Fruit fly (Drosophila melanogaster) ovary, adult (tissue): Measurements from ENCODE around the gene twin.

Source experiments
- CG17801 ChIP-seq: fragments of 200-800 bp; optimal IDR thresholded peaks from 2 replicates; lab custom pipeline; 2019; ENCODE audit warnings: missing biosample characterization, mild to moderate bottlenecking, missing genetic modification characterization, moderate library complexity; ENCODE audit not compliant: partially characterized antibody

Gene twin

DNA sequence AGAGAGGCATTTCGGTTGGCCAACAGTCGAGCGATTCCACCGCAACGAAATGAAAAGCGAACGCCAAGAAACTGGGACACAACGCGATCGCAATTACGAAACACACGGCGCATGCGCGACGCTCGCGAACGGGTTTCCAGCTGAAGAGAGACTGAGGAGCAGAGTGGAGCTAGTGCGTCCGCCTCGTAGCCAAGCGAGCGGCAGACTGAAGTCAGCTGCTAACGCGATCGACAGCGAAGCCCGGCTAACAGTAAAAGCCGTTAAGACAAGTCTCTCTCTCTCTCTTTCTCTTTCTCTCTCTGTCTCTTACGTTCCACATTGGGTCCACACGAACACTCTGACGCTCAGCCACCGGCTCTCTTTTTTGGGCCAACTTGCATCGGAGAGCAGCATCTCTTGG lies 3.2 kb downstream of the twin start, which contains the start of gene CG17786:
Gene CG17786 (minus strand): TSS at position 154 of the 400 bp plus-strand sequence.
- TF ChIP-seq CG17801 = no peak

DNA sequence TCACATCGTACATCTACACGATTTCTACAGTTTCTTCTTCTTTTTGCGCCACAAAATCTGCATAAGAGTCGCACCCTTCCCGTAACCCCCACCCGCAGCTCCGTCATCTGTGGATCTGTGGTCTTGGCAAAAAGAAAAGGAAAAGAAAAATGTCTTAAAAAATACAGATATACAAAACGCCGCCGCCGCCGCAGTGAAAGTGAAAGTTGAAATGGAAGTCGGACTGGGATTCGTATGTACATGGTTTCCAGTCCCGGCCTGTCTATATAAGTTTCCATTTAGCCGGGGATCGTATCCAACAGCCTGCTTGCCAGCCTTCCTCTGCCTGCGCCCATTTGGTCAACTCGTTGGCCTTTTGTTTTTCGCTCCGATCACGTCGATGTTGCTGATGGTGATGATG lies 5.7 kb downstream of the twin start:
- no peak for TF ChIP-seq CG17801

DNA sequence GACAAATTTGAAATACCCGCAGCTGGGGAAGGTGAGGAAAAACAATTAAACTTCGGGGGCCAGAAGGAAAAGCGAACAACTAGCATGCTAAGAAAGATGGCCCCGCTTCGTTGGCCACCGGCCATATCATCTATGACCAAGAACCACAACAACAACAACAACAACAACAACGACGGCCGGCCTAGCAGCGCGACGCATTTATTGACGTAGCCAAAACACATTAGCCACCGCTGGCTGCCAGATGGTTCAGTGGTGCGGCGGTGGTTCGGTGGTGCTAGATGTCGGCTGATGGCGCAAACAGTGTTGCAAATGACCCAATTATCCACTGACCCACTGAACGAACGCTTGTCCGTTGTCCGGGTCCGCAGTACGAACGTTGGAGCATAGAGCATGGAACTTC lies 8.1 kb downstream of the twin start:
- no peak for TF ChIP-seq CG17801

DNA sequence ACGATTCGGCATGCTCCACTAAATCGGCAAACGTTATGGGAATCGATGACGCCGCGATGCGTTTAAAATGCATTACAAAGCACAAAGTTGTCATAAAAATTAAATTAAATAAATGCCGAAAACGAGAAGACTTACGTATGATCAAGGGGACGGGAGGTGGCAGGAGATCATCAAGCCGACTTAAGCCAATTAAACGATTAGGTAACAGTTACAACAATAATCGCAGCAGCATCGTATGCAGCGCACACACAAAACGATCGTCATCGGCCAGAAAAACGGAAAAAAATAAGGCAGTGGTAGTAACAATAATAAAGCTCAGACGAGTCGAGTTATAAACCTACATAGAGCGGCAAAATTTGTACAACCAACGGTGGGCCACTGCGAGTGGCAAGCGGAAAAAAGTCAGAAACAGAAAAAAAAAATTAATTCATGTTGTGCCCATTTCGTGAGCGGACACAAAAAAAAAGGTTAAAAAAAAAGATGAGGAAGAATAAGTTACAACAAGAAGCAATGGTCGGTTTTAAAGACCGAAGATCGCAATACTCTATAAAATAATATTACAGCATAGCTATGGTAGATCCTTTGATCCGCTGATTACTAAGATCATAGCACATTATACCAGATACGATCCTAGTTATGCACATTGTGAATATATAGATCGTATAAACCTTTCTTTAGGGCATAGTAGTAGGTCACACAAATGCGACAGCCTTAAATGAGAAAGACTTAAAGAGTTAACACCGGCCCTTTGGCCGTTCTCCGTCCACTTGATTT lies 15.2 kb downstream of the twin start:
- no peak for TF ChIP-seq CG17801

DNA sequence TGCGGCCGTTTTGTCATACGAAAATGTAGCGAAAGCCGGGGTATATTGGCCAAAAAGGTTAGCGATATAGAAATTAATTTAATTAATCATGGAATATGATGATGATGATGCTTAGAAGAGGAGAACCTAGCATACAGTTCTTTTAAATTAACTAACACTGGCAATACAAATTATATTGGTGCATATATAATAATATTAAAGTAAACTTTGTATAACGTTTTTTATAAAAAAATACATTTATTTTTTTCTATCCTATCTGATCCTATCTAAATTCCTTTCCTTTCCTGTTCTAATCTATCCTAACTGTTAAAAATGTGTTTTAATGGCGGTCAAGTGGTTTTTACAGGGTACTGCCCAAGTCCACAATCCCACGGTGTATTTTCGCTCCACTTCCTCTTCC lies 15.8 kb downstream of the twin start:
- TF ChIP-seq CG17801 = no peak

DNA sequence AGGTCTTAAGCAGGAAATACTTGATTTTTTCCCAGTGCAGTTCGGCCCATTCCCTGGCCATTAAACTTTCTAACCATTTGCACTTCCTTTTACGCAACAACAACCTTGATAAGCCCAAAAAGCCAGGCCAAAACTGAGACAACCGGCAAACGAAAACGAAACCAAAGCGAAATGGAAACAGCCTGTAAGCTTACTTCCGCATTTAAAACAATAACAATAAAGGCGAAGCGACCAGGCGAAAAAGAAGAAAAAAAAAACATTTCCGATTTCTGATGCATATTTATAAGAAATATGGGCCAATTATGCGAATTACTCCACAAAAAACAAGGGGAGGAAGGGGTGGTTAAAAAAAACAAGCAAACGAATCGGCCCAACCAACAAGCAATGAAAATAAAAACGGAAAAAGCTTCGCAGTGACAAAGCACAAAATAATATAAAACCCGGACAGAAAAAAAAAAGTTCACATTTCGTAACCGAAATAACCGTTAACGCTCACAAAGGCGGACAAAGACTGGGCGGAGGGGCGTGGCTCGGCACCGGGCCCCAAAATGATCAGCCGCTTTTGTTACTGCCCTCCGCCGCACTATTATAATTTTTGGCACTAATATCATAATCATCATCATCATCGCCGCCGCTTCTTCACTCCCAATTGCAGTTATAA lies 16.4 kb downstream of the twin start:
- peak; percentile 18 for TF ChIP-seq CG17801

DNA sequence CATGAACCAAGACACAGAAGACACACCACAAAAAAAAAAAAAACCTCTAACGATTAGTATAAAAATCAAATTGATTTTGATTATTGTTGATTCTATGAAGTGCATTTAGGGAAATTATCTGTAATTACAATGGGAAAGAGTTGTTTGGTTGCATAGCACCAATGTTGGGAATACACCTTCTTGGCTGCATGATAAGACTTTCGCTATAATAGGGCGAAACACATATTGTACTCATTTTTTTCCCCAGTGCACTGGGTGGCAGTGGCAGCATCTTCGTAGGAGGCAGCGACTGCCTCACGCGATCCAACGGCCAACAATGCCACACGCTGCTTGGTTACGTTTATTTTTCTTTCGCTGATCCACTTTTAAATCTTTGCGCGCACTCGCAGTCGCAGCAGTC lies 17.7 kb downstream of the twin start:
- TF ChIP-seq CG17801 = no peak

DNA sequence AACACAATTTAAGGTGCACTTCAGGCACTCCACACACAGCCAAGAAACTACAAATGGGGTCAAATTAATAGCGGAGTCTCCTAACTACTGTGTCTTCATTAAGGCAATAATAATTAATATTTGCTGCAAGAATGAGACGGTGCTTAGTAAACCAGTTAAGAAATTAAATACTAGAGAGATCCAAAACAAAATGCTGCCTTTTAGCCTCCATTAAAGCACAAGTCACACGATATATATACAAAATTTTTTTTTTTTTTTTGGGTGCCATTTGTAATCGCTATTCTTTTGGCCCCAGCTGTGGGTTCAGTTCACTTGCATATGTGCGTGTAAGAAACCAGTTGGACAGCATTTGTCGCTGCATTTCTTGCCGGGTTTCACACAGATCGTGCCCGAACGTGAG lies 18.3 kb downstream of the twin start:
- TF ChIP-seq CG17801 = no peak

DNA sequence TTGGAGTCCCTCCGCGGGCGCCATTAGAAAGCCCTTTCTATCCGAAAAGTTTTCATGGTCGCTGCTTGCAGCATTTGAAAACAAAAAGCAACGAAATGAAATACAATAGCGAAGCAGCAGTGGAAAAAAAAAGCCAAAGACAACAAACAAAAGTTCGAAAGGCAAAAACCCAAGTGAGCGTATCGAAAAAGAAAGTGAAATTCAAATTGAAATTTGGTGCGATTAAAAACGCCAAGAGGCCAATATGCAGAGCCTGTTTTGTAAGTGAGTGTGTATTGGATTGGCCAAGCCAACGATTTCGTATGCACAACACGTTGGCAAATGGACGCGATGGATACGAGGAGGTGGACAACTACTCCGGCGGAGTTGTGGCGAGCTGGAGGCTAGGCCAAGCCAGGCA lies 19.0 kb downstream of the twin start:
- no peak for TF ChIP-seq CG17801

DNA sequence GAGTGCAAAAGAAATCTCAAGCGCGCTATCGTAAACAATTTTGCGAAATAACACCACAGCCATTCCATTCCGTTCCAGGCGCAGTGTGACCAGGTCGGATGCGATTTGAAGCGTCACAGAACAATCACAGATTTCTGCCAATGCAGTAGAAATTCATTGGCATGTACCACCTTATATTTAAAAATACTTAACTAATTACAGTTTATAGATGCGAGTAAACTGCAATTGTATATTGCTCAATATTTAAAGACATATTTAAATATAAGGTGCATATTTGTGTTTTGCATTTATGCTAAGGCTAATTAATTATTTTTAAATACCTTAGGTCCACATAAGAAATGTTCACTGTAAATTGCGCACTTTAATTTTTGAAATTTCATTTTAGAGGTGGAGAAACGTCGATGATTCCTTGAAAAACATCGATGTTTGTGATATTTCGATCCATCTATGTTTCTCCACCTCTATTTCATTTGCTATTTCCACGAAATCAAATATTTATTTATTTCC lies 28.3 kb downstream of the twin start, which contains the start of the genes SMC6 and CG6204:
Gene SMC6 (minus strand): TSS at position 51 of the 507 bp plus-strand sequence.
Gene CG6204 (plus strand): TSS at position 460 of the 507 bp plus-strand sequence.
- TF ChIP-seq CG17801 = peak; percentile 93

DNA sequence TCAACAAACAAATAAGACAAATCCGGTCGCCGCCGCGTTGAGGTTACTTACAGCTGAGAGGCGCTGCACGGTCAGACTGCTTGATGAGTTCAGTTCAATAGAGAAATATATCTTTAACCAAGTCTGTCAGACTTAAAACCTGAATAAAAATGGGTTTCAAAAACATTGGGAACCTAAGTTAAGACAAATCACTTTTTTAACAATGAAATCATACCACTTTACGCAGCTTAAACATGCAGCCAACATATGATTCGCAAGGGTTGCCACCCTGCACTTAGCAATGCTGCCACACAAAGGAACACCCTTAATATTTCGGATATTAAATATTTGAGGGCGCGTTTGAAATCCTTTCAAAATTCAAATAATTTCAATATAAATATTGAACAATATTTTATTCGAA lies 33.1 kb downstream of the twin start, which contains the start of gene CG5515:
Gene CG5515 (minus strand): TSS at position 278 of the 400 bp plus-strand sequence.
- peak; percentile 92 for TF ChIP-seq CG17801

DNA sequence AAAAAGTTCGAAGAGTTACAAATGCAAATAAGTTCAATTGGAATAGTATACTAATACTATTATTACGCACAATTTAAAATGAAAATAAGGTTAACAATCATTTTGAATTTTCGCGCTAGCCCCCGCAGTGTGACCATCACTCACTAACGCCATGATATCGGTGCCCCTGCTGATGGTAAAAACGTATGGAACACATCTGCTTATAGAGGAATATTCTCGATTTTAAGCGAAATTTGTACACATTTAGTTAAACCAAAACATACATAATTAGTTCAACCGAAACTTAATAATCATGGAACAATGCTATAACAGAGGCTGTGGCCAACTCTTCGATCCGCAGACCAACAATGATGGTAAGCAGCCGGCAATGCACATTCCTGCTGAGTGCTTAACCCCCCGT lies 35.6 kb downstream of the twin start, which contains the start of gene mora:
Gene mora (plus strand): TSS at position 172 of the 400 bp plus-strand sequence.
- no peak for TF ChIP-seq CG17801

DNA sequence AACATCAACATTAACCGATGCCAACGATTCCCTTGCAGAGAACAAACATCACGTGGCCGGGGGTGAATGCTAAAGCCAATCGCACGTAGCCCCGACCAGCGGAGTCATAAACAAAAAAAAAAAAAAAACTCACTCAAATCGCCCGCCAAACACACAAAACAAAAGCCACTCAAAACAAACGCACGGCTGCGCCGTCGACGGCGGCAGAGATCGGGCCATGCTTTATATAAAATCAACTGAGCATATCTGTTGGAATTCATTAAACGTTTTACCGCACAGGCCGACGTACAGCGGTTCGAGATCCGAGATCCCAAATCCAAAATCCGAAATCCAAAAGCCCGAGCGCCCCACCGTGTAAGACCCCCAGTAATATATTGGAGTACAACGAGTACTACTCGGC lies 49.4 kb downstream of the twin start, which contains the start of gene CG13606:
Gene CG13606 (plus strand): TSS at position 250 of the 400 bp plus-strand sequence.
- no peak for TF ChIP-seq CG17801

DNA sequence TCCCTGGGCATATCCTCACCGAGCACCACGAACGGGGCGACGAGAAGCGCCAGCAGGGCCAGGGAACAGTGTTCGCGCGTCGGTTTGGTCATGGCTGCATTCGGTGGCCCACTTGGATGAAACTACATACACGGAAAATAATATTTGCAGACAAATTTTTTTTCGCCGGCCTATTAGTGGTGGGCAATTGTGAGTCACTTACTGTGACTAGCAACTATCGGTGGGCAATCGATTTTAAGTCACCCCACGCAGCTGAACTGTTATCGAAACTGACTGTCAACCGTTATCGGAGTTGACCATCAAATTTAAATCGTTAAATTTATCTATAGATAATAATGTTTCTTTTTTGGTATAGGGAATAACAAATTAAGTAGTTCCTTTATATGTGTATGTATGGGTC lies 52.4 kb downstream of the twin start, which contains the start of gene CG5510:
Gene CG5510 (minus strand): TSS at position 201 of the 400 bp plus-strand sequence.
- TF ChIP-seq CG17801 = peak; percentile 60

DNA sequence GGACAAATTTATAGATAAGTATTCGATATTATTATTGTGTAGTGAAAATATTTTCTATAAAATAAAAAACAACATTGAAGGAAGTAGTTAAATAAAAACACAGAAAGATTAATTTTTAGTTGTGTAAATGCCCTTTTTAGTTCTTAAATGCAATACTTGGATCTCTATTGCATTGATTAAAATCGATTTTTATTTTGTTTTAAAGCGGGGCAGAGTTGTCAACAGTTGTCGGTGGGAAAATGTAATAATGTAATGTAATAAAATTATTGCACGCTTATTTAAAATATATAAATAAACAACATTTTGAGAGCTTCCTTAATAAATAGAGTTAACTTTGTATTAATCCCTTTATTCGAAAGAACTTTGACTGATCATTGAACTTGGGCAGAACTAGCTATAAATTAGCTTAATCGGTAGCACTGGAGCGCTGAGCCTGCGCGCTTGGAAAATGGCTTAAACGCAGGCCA lies 58.2 kb downstream of the twin start, which contains the start of gene Apc2:
Gene Apc2 (plus strand): TSS at position 411 of the 467 bp plus-strand sequence.
- peak; percentile 50 for TF ChIP-seq CG17801

DNA sequence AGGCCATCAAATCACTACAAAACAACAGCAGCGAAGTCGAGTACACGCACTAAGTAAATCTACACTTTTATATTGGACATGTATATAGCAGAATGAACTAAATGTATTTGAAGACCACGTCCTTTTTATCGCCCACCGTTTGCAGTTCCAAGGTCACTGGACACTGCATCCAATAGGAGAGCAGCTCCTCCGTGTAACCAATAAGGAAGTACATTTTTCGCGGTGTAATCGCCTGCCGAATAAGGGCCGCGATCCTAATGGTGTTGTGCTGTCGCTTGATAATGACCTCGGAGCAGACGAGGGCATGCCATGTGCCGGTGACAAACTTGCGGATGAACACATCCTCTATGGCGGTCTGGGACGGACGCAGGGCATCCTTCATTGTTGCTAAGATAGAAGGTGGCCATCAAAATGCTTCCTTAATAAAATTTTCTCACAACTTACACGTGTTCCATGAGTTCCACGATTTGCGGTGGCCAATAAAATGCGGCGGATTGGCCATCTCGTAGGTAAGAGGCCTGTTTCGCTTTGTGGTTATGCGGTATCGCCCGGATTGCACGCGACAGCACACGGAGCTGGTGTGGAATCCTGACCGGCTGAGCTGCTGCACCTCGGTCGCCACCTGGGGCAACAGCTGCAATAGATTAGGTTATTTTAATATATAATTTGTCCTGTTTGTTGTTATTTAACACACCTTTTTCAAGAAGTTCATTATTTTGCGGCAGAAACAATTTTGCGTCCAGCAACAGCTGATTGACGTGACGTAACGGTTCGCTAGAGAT lies 58.8 kb downstream of the twin start, which contains the start of gene mRpS24:
Gene mRpS24 (minus strand): TSS at position 772 of the 782 bp plus-strand sequence.
- no peak for TF ChIP-seq CG17801
